Worm (Caenorhabditis elegans) whole organism, L3 larva: ENCODE results near the gene abch-1.
A peak's percentile ranks its signal among the peaks of the same experiment; 100 is the strongest.

Experiments used
- R02D3.7 ChIP-seq: fragments of 150-350 bp; optimal IDR thresholded peaks from 2 replicates; lab custom pipeline; 2014; ENCODE audit warnings: missing biosample characterization, missing genetic modification characterization
- ZK546.5 ChIP-seq: sonication (generic microtip); optimal IDR thresholded peaks from 2 replicates; lab custom pipeline; 2017; ENCODE audit warnings: missing biosample characterization, missing genetic modification characterization
- aly-2 ChIP-seq: fragments of 150-350 bp; optimal IDR thresholded peaks from 2 replicates; lab custom pipeline; 2014; ENCODE audit warnings: missing biosample characterization, missing genetic modification characterization
- ama-1 ChIP-seq: fragments of 150-350 bp; optimal IDR thresholded peaks from 2 replicates; lab custom pipeline; 2018
- ceh-28 ChIP-seq: fragments of 150-350 bp; optimal IDR thresholded peaks from 2 replicates; lab custom pipeline; 2014; ENCODE audit warnings: missing biosample characterization, missing genetic modification reagents, missing genetic modification characterization
- ceh-82 ChIP-seq: fragments of 150-350 bp; optimal IDR thresholded peaks from 2 replicates; lab custom pipeline; 2014; ENCODE audit warnings: missing biosample characterization, missing genetic modification characterization
- ceh-9 ChIP-seq: sonication (generic microtip); optimal IDR thresholded peaks from 2 replicates; lab custom pipeline; 2018; ENCODE audit warnings: missing biosample characterization, missing genetic modification characterization
- daf-12 ChIP-seq: fragments of 150-350 bp; optimal IDR thresholded peaks from 2 replicates; lab custom pipeline; 2014; ENCODE audit warnings: missing biosample characterization, missing genetic modification reagents, missing genetic modification characterization
- egl-27 ChIP-seq: sonication (generic microtip); optimal IDR thresholded peaks from 4 replicates; lab custom pipeline; 2017; ENCODE audit warnings: missing biosample characterization, missing genetic modification reagents, missing genetic modification characterization
- elt-1 ChIP-seq: fragments of 150-350 bp; optimal IDR thresholded peaks from 2 replicates; lab custom pipeline; 2014; ENCODE audit warnings: missing biosample characterization, missing genetic modification characterization
- elt-3 ChIP-seq, 3 experiments: fragments of 150-350 bp in 1 of 3; sonication (generic microtip) in 2 of 3; optimal IDR thresholded peaks; 2 replicates in 2 of 3; 4 replicates in 1 of 3; lab custom pipeline; 2014 to 2017; ENCODE audit warnings: missing biosample characterization in 3 of 3, missing genetic modification characterization in 3 of 3
- eor-1 ChIP-seq, 2 experiments: fragments of 150-350 bp; optimal IDR thresholded peaks; 2 replicates each; lab custom pipeline; 2014 to 2018; ENCODE audit warnings: missing biosample characterization in 2 of 2, missing genetic modification characterization in 2 of 2
- fkh-10 ChIP-seq: sonication (generic microtip); optimal IDR thresholded peaks from 2 replicates; lab custom pipeline; 2017; ENCODE audit warnings: missing biosample characterization, missing genetic modification reagents, missing genetic modification characterization
- fkh-2 ChIP-seq: fragments of 150-350 bp; optimal IDR thresholded peaks from 2 replicates; lab custom pipeline; 2014; ENCODE audit warnings: missing biosample characterization, missing genetic modification reagents, missing genetic modification characterization
- hmg-11 ChIP-seq: sonication (generic microtip); optimal IDR thresholded peaks from 2 replicates; lab custom pipeline; 2016; ENCODE audit warnings: missing genetic modification characterization, missing compliant biosample characterization
- jun-1 ChIP-seq: fragments of 150-350 bp; optimal IDR thresholded peaks from 2 replicates; lab custom pipeline; 2014; ENCODE audit warnings: missing biosample characterization, missing genetic modification reagents, missing genetic modification characterization
- lin-15B ChIP-seq: fragments of 150-350 bp; optimal IDR thresholded peaks from 2 replicates; lab custom pipeline; 2014; ENCODE audit warnings: missing biosample characterization, missing genetic modification characterization
- lin-39 ChIP-seq: fragments of 150-350 bp; optimal IDR thresholded peaks from 2 replicates; lab custom pipeline; 2018; ENCODE audit warnings: missing biosample characterization, missing genetic modification reagents, missing genetic modification characterization
- lsy-12 ChIP-seq: sonication (generic microtip); optimal IDR thresholded peaks from 2 replicates; lab custom pipeline; 2016; ENCODE audit warnings: mild to moderate bottlenecking, missing genetic modification characterization, missing compliant biosample characterization
- mdl-1 ChIP-seq: fragments of 150-350 bp; optimal IDR thresholded peaks from 2 replicates; lab custom pipeline; 2014; ENCODE audit warnings: missing biosample characterization, missing genetic modification characterization
- mml-1 ChIP-seq: fragments of 150-350 bp; sonication (generic microtip); optimal IDR thresholded peaks from 3 replicates; lab custom pipeline; 2014; ENCODE audit warnings: missing biosample characterization, missing genetic modification characterization
- nfya-1 ChIP-seq: sonication (generic microtip); optimal IDR thresholded peaks from 2 replicates; lab custom pipeline; 2017; ENCODE audit warnings: missing genetic modification characterization, mild to moderate bottlenecking, missing compliant biosample characterization, antibody characterized with exemption, moderate library complexity; ENCODE audit not compliant: insufficient read depth
- nhr-11 ChIP-seq: fragments of 150-350 bp; optimal IDR thresholded peaks from 2 replicates; lab custom pipeline; 2014; ENCODE audit warnings: missing biosample characterization, missing genetic modification characterization
- nhr-23 ChIP-seq: fragments of 150-350 bp; optimal IDR thresholded peaks from 2 replicates; lab custom pipeline; 2014; ENCODE audit warnings: missing biosample characterization, missing genetic modification reagents, missing genetic modification characterization
- nhr-237 ChIP-seq: fragments of 150-350 bp; optimal IDR thresholded peaks from 2 replicates; lab custom pipeline; 2014; ENCODE audit warnings: missing biosample characterization, missing genetic modification characterization
- nhr-25 ChIP-seq: sonication (generic microtip); optimal IDR thresholded peaks from 2 replicates; lab custom pipeline; 2017; ENCODE audit warnings: missing biosample characterization, missing genetic modification characterization
- nhr-28 ChIP-seq: fragments of 150-350 bp; optimal IDR thresholded peaks from 2 replicates; lab custom pipeline; 2014; ENCODE audit warnings: missing biosample characterization, missing genetic modification characterization
- nhr-43 ChIP-seq: sonication (generic microtip); optimal IDR thresholded peaks from 2 replicates; lab custom pipeline; 2016; ENCODE audit warnings: mild to moderate bottlenecking, missing genetic modification characterization, missing compliant biosample characterization; ENCODE audit not compliant: poor library complexity, severe bottlenecking
- nhr-67 ChIP-seq: fragments of 150-350 bp; optimal IDR thresholded peaks from 2 replicates; lab custom pipeline; 2014; ENCODE audit warnings: missing biosample characterization, missing genetic modification characterization
- nhr-76 ChIP-seq: fragments of 150-350 bp; sonication (generic microtip); optimal IDR thresholded peaks from 5 replicates; lab custom pipeline; 2014; ENCODE audit warnings: missing biosample characterization, missing genetic modification characterization
- nhr-77 ChIP-seq: fragments of 150-350 bp; optimal IDR thresholded peaks from 2 replicates; lab custom pipeline; 2014; ENCODE audit warnings: missing biosample characterization, missing genetic modification characterization
- pha-4 ChIP-seq: fragments of 150-350 bp; optimal IDR thresholded peaks from 2 replicates; lab custom pipeline; 2014; ENCODE audit warnings: missing biosample characterization, missing genetic modification reagents, missing genetic modification characterization
- sea-2 ChIP-seq: fragments of 150-350 bp; sonication (generic microtip); optimal IDR thresholded peaks from 4 replicates; lab custom pipeline; 2014; ENCODE audit warnings: missing biosample characterization, missing genetic modification reagents, missing genetic modification characterization
- skn-1 ChIP-seq: fragments of 150-350 bp; optimal IDR thresholded peaks from 2 replicates; lab custom pipeline; 2014; ENCODE audit warnings: missing biosample characterization, missing genetic modification characterization
- snpc-4 ChIP-seq: fragments of 150-350 bp; optimal IDR thresholded peaks from 2 replicates; lab custom pipeline; 2014; ENCODE audit warnings: missing biosample characterization, missing genetic modification characterization
- tbx-2 ChIP-seq: sonication (generic microtip); optimal IDR thresholded peaks from 2 replicates; lab custom pipeline; 2016; ENCODE audit warnings: mild to moderate bottlenecking, missing genetic modification characterization, missing compliant biosample characterization
- unc-39 ChIP-seq: sonication (generic microtip); optimal IDR thresholded peaks from 4 replicates; lab custom pipeline; 2017; ENCODE audit warnings: missing biosample characterization, missing genetic modification characterization
- unc-62 ChIP-seq: fragments of 150-350 bp; sonication (generic microtip); optimal IDR thresholded peaks from 4 replicates; lab custom pipeline; 2014; ENCODE audit warnings: missing biosample characterization, missing genetic modification reagents, missing genetic modification characterization
- zag-1 ChIP-seq: fragments of 150-350 bp; optimal IDR thresholded peaks from 2 replicates; lab custom pipeline; 2014; ENCODE audit warnings: missing biosample characterization, missing genetic modification characterization
- ztf-11 ChIP-seq: fragments of 150-350 bp; optimal IDR thresholded peaks from 2 replicates; lab custom pipeline; 2014; ENCODE audit warnings: missing biosample characterization, missing genetic modification characterization
- ztf-4 ChIP-seq: fragments of 150-350 bp; optimal IDR thresholded peaks from 2 replicates; lab custom pipeline; 2014; ENCODE audit warnings: missing biosample characterization, missing genetic modification characterization

Gene abch-1

ce11 chrII:6496496-6496895 is 34.9 kb downstream of the abch-1 start:
- TF ChIP-seq snpc-4 (no peak), lin-15B (tag; lab: Kevin White, UChicago) (no peak), egl-27 (no peak), jun-1 (tag; lab: Kevin White, UChicago) (no peak), ceh-82 (tag; lab: Kevin White, UChicago) (no peak), aly-2 (tag; lab: Kevin White, UChicago) (no peak), ceh-9 (tag; lab: Kevin White, UChicago) (no peak), nfya-1 (tag; lab: Kevin White, UChicago) (no peak), unc-62 (GFP tag; lab: Kevin White, UChicago) (no peak), ztf-4 (tag; lab: Kevin White, UChicago) (no peak), nhr-237 (tag; lab: Kevin White, UChicago) (no peak), elt-1 (tag; lab: Kevin White, UChicago) (no peak), hmg-11 (tag; lab: Kevin White, UChicago) (no peak)

ce11 chrII:6493709-6494326 is 37.6 kb downstream of the abch-1 start:
- peak; percentile 35 for TF ChIP-seq ama-1 (lab: Kevin White, UChicago)
- no peak for TF ChIP-seq elt-1 (tag; lab: Kevin White, UChicago)

ce11 chrII:6493139-6493538 is 38.3 kb downstream of the abch-1 start:
- TF ChIP-seq nhr-76 (no peak), unc-62 (GFP tag; lab: Kevin White, UChicago) (no peak), nhr-11 (no peak), lsy-12 (no peak), ztf-11 (tag; lab: Kevin White, UChicago) (no peak), nhr-77 (tag; lab: Kevin White, UChicago) (no peak), nhr-67 (tag; lab: Kevin White, UChicago) (no peak), jun-1 (tag; lab: Kevin White, UChicago) (no peak), fkh-10 (no peak), ama-1 (lab: Kevin White, UChicago) (no peak), daf-12 (tag; lab: Kevin White, UChicago) (no peak), sea-2 (no peak), ceh-82 (tag; lab: Kevin White, UChicago) (no peak), hmg-11 (tag; lab: Kevin White, UChicago) (no peak), pha-4 (tag; lab: Kevin White, UChicago) (no peak), eor-1 (tag; optimal IDR thresholded peaks at IDR 0.05; lab: Kevin White, UChicago) (no peak), tbx-2 (tag; lab: Kevin White, UChicago) (no peak), ZK546.5 (tag; lab: Kevin White, UChicago) (no peak), skn-1 (tag; lab: Kevin White, UChicago) (no peak), nhr-43 (tag; lab: Kevin White, UChicago) (no peak)

- TF ChIP-seq unc-39 (tag; lab: Kevin White, UChicago) (no peak), skn-1 (tag; lab: Kevin White, UChicago) (no peak), jun-1 (tag; lab: Kevin White, UChicago) (no peak), tbx-2 (tag; lab: Kevin White, UChicago) (no peak), mdl-1 (tag; lab: Kevin White, UChicago) (no peak), ceh-28 (tag; lab: Kevin White, UChicago) (no peak), daf-12 (tag; lab: Kevin White, UChicago) (no peak), lin-39 (peak; percentile 75), ztf-11 (tag; lab: Kevin White, UChicago) (no peak), lsy-12 (peak; percentile 47), ceh-9 (tag; lab: Kevin White, UChicago) (no peak), R02D3.7 (tag; lab: Kevin White, UChicago) (no peak), nhr-43 (tag; lab: Kevin White, UChicago) (no peak), pha-4 (tag; lab: Kevin White, UChicago) (peak; percentile 19), nhr-77 (tag; lab: Kevin White, UChicago) (no peak), zag-1 (tag; lab: Kevin White, UChicago) (no peak), lin-15B (tag; lab: Kevin White, UChicago) (peak; percentile 80), nfya-1 (tag; lab: Kevin White, UChicago) (peak; percentile 86), fkh-2 (no peak), nhr-237 (tag; lab: Kevin White, UChicago) (no peak), ztf-4 (tag; lab: Kevin White, UChicago) (peak; percentile 17), unc-62 (GFP tag; lab: Kevin White, UChicago) (no peak), nhr-23 (tag; lab: Kevin White, UChicago) (no peak), aly-2 (tag; lab: Kevin White, UChicago) (no peak), nhr-28 (no peak), hmg-11 (tag; lab: Kevin White, UChicago) (peak; percentile 76), ceh-82 (tag; lab: Kevin White, UChicago) (no peak), nhr-11 (no peak), eor-1 (tag; optimal IDR thresholded peaks at IDR 0.05; lab: Kevin White, UChicago) (no peak), nhr-25 (tag; lab: Kevin White, UChicago) (no peak), mml-1 (no peak), snpc-4 (peak; percentile 97), elt-3 (tag; optimal IDR thresholded peaks at IDR 0.05; lab: Kevin White, UChicago) (no peak), fkh-10 (peak; percentile 54), egl-27 (no peak)
Observed at ce11 chrII:6491817-6492452, 39.5 kb downstream of the abch-1 start, which contains the start of the genes T28D9.11 and T28D9.1. Gene T28D9.11, minus strand, starts transcription at chrII:6491993. Gene T28D9.1, plus strand, starts transcription at chrII:6492402.
